Worm (Caenorhabditis elegans) whole organism, late embryonic: Measurements from ENCODE around the gene srx-118.

ENCODE experiments used
- ama-1 ChIP-seq: fragments of 150-350 bp; optimal IDR thresholded peaks from 2 replicates; lab custom pipeline; 2014
- dmd-4 ChIP-seq: sonication (generic microtip); optimal IDR thresholded peaks from 2 replicates; lab custom pipeline; 2016; ENCODE audit warnings: borderline replicate concordance, missing genetic modification characterization, missing compliant biosample characterization
- ets-4 ChIP-seq: sonication (generic microtip); optimal IDR thresholded peaks from 2 replicates; lab custom pipeline; 2016; ENCODE audit warnings: missing genetic modification characterization, missing compliant biosample characterization
- fkh-6 ChIP-seq: sonication (generic microtip); optimal IDR thresholded peaks from 2 replicates; lab custom pipeline; 2016; ENCODE audit warnings: missing genetic modification characterization, missing compliant biosample characterization
- hlh-15 ChIP-seq: sonication (generic microtip); optimal IDR thresholded peaks from 2 replicates; lab custom pipeline; 2016; ENCODE audit warnings: missing genetic modification characterization, missing compliant biosample characterization
- hlh-30 ChIP-seq: sonication (generic microtip); optimal IDR thresholded peaks from 2 replicates; lab custom pipeline; 2017; ENCODE audit warnings: antibody characterized with exemption, missing genetic modification characterization, missing compliant biosample characterization; ENCODE audit not compliant: insufficient read depth
- hlh-6 ChIP-seq: sonication (generic microtip); optimal IDR thresholded peaks from 2 replicates; lab custom pipeline; 2016; ENCODE audit warnings: missing genotype, missing genetic modification characterization, missing compliant biosample characterization
- lim-6 ChIP-seq: sonication (generic microtip); optimal IDR thresholded peaks from 2 replicates; lab custom pipeline; 2016; ENCODE audit warnings: missing genetic modification characterization, missing compliant biosample characterization
- nhr-11 ChIP-seq: fragments of 150-350 bp; optimal IDR thresholded peaks from 2 replicates; lab custom pipeline; 2014; ENCODE audit warnings: missing biosample characterization, missing genetic modification characterization
- nhr-232 ChIP-seq: sonication (generic microtip); optimal IDR thresholded peaks from 2 replicates; lab custom pipeline; 2016; ENCODE audit warnings: missing genetic modification characterization, missing compliant biosample characterization
- odd-2 ChIP-seq: sonication (generic microtip); optimal IDR thresholded peaks from 2 replicates; lab custom pipeline; 2017; ENCODE audit warnings: antibody characterized with exemption, mild to moderate bottlenecking, missing genetic modification characterization, missing compliant biosample characterization
- pax-1 ChIP-seq: fragments of 150-350 bp; optimal IDR thresholded peaks from 2 replicates; lab custom pipeline; 2014; ENCODE audit warnings: missing biosample characterization, missing genetic modification characterization
- pqm-1 ChIP-seq: sonication (generic microtip); optimal IDR thresholded peaks from 2 replicates; lab custom pipeline; 2016; ENCODE audit warnings: missing genetic modification characterization, missing compliant biosample characterization
- sdc-2 ChIP-seq: sonication (generic microtip); optimal IDR thresholded peaks from 2 replicates; lab custom pipeline; 2016; ENCODE audit warnings: missing genotype, missing genetic modification characterization, missing compliant biosample characterization

ce11 chrII:12482622-12483021 is 43.0 kb upstream of the srx-118 start, which contains the start of gene fbxb-102:
- no peak for TF ChIP-seq odd-2 (tag; lab: Kevin White, UChicago)
- TF ChIP-seq hlh-30: no peak
- no peak for TF ChIP-seq hlh-6 (tag; lab: Kevin White, UChicago)
- TF ChIP-seq lim-6: no peak
- no peak for TF ChIP-seq fkh-6 (tag; lab: Kevin White, UChicago)
- no peak for TF ChIP-seq nhr-232 (tag; lab: Kevin White, UChicago)
- TF ChIP-seq pax-1 (tag; lab: Kevin White, UChicago): no peak
- no peak for TF ChIP-seq sdc-2 (tag; lab: Kevin White, UChicago)
- TF ChIP-seq dmd-4 (tag; lab: Kevin White, UChicago): no peak
- TF ChIP-seq hlh-15 (tag; lab: Kevin White, UChicago): no peak
- TF ChIP-seq ama-1 (lab: Kevin White, UChicago): no peak
- no peak for TF ChIP-seq nhr-11 (tag; lab: Kevin White, UChicago)
- TF ChIP-seq pqm-1 (tag; lab: Kevin White, UChicago): no peak
- TF ChIP-seq ets-4 (tag; lab: Kevin White, UChicago): no peak
